Worm (Caenorhabditis elegans) whole organism, young adult: ENCODE data around the gene acer-1.
A peak's percentile ranks its signal among the peaks of the same experiment; 100 is the strongest.

Experiments
- B0336.3 ChIP-seq: fragments of 200-800 bp; sonication (Bioruptor generic); IDR thresholded peaks from 2 replicates; pipeline ENCODE4 v1.3.6; 2022; ENCODE audit warnings: missing genetic modification characterization, missing compliant biosample characterization
- C17E4.6 ChIP-seq: fragments of 200-800 bp; sonication (Bioruptor generic); IDR thresholded peaks from 2 replicates; pipeline ENCODE4 v1.3.6; 2022; ENCODE audit warnings: missing genetic modification reagents, missing genetic modification characterization, missing compliant biosample characterization
- F10E7.11 ChIP-seq: sonication (generic microtip); optimal IDR thresholded peaks from 2 replicates; lab custom pipeline; 2017; ENCODE audit warnings: mild to moderate bottlenecking, missing genetic modification characterization, moderate library complexity, missing compliant biosample characterization
- F49E8.2 ChIP-seq: sonication (generic microtip); optimal IDR thresholded peaks from 3 replicates; lab custom pipeline; 2017; ENCODE audit warnings: missing genetic modification characterization, mild to moderate bottlenecking, missing compliant biosample characterization, antibody characterized with exemption, moderate library complexity; ENCODE audit not compliant: insufficient read depth
- F55B11.4 ChIP-seq: sonication (generic microtip); optimal IDR thresholded peaks from 2 replicates; lab custom pipeline; 2016; ENCODE audit warnings: missing compliant biosample characterization, missing genetic modification characterization, borderline replicate concordance; ENCODE audit not compliant: insufficient read depth
- F57A8.1 ChIP-seq: fragments of 200-800 bp; sonication (Bioruptor generic); optimal IDR thresholded peaks from 2 replicates; lab custom pipeline; 2018; ENCODE audit warnings: mild to moderate bottlenecking, missing genetic modification characterization, moderate library complexity, missing compliant biosample characterization
- K11D2.4 ChIP-seq: fragments of 200-800 bp; sonication (Bioruptor generic); IDR thresholded peaks from 2 replicates; pipeline ENCODE4 v1.3.6; 2022; ENCODE audit warnings: missing genetic modification reagents, missing genetic modification characterization, missing compliant biosample characterization
- T07F8.4 ChIP-seq: sonication (generic microtip); optimal IDR thresholded peaks from 2 replicates; lab custom pipeline; 2016; ENCODE audit warnings: mild to moderate bottlenecking, missing genetic modification characterization, moderate library complexity, missing compliant biosample characterization
- T26A5.8 ChIP-seq: sonication (generic microtip); optimal IDR thresholded peaks from 2 replicates; lab custom pipeline; 2016; ENCODE audit warnings: missing genetic modification characterization, missing compliant biosample characterization
- Y53F4B.3 ChIP-seq: fragments of 200-800 bp; sonication (Bioruptor generic); IDR thresholded peaks from 2 replicates; pipeline ENCODE4 v1.3.6; 2022; ENCODE audit warnings: missing genetic modification reagents, missing genetic modification characterization, missing compliant biosample characterization
- Y53G8AR.9 ChIP-seq: fragments of 200-800 bp; sonication (Bioruptor generic); conservative IDR thresholded peaks from 2 replicates; pipeline ENCODE4 v1.3.6; 2022; ENCODE audit warnings: missing genetic modification reagents, missing genetic modification characterization, missing compliant biosample characterization
- Y95B8A.8 ChIP-seq: fragments of 200-800 bp; sonication (Bioruptor generic); IDR thresholded peaks from 2 replicates; pipeline ENCODE4 v1.3.6; 2022; ENCODE audit warnings: missing genetic modification reagents, missing genetic modification characterization, missing compliant biosample characterization
- akir-1 ChIP-seq: fragments of 200-800 bp; sonication (Bioruptor generic); optimal IDR thresholded peaks from 2 replicates; lab custom pipeline; 2018; ENCODE audit warnings: mild to moderate bottlenecking, missing genetic modification characterization, moderate library complexity, missing compliant biosample characterization
- atf-7 ChIP-seq: sonication (generic microtip); optimal IDR thresholded peaks from 2 replicates; lab custom pipeline; 2017; ENCODE audit warnings: mild to moderate bottlenecking, missing genetic modification characterization, missing compliant biosample characterization
- athp-1 ChIP-seq: sonication (generic microtip); optimal IDR thresholded peaks from 2 replicates; lab custom pipeline; 2017; ENCODE audit warnings: mild to moderate bottlenecking, missing genetic modification characterization, missing compliant biosample characterization
- attf-6 ChIP-seq: fragments of 200-800 bp; sonication (Bioruptor generic); IDR thresholded peaks from 2 replicates; pipeline ENCODE4 v1.3.6; 2022; ENCODE audit warnings: missing genetic modification reagents, missing genetic modification characterization, missing compliant biosample characterization
- cebp-1 ChIP-seq, 2 experiments: fragments of 200-800 bp in 1 of 2; sonication (Bioruptor generic) in 1 of 2; sonication (generic microtip) in 1 of 2; IDR thresholded peaks in 1 of 2; optimal IDR thresholded peaks in 1 of 2; 2 replicates each; pipeline versions ENCODE4 v1.3.6 to Lab custom; 2017 to 2022; ENCODE audit warnings: missing compliant biosample characterization in 2 of 2, missing genetic modification characterization in 2 of 2, mild to moderate bottlenecking in 1 of 2, missing genetic modification reagents in 1 of 2, moderate library complexity in 1 of 2
- ceh-27 ChIP-seq: fragments of 200-800 bp; sonication (Bioruptor generic); optimal IDR thresholded peaks from 2 replicates; lab custom pipeline; 2018; ENCODE audit warnings: mild to moderate bottlenecking, missing genetic modification characterization, moderate library complexity, missing compliant biosample characterization
- ceh-79 ChIP-seq: sonication (generic microtip); optimal IDR thresholded peaks from 2 replicates; lab custom pipeline; 2017; ENCODE audit warnings: mild to moderate bottlenecking, missing genetic modification characterization, missing compliant biosample characterization
- ceh-91 ChIP-seq: fragments of 200-800 bp; sonication (Bioruptor generic); IDR thresholded peaks from 2 replicates; pipeline ENCODE4 v1.3.6; 2022; ENCODE audit warnings: missing genetic modification reagents, missing genetic modification characterization, missing compliant biosample characterization
- die-1 ChIP-seq: sonication (generic microtip); optimal IDR thresholded peaks from 2 replicates; lab custom pipeline; 2016; ENCODE audit warnings: missing genotype, mild to moderate bottlenecking, missing genetic modification characterization, missing compliant biosample characterization
- dpff-1 ChIP-seq: sonication (generic microtip); optimal IDR thresholded peaks from 2 replicates; lab custom pipeline; 2017; ENCODE audit warnings: mild to moderate bottlenecking, missing genetic modification characterization, missing compliant biosample characterization
- efl-1 ChIP-seq: fragments of 150-350 bp; optimal IDR thresholded peaks from 2 replicates; lab custom pipeline; 2014; ENCODE audit warnings: missing biosample characterization, missing genetic modification reagents, missing genetic modification characterization
- egrh-3 ChIP-seq: fragments of 200-800 bp; sonication (Bioruptor generic); IDR thresholded peaks from 2 replicates; pipeline ENCODE4 v1.3.6; 2022; ENCODE audit warnings: missing genetic modification reagents, missing genetic modification characterization, missing compliant biosample characterization
- him-1 ChIP-seq: sonication (generic microtip); optimal IDR thresholded peaks from 2 replicates; lab custom pipeline; 2016; ENCODE audit warnings: missing genotype, missing genetic modification reagents, missing genetic modification characterization, missing compliant biosample characterization
- hlh-12 ChIP-seq: sonication (generic microtip); optimal IDR thresholded peaks from 2 replicates; lab custom pipeline; 2016; ENCODE audit warnings: missing genetic modification characterization, missing compliant biosample characterization
- hlh-26 ChIP-seq: fragments of 200-800 bp; sonication (Bioruptor generic); conservative IDR thresholded peaks from 2 replicates; pipeline ENCODE4 v1.3.6; 2022; ENCODE audit warnings: missing genetic modification reagents, missing genetic modification characterization, missing compliant biosample characterization
- hsf-1 ChIP-seq: fragments of 200-800 bp; sonication (Bioruptor generic); IDR thresholded peaks from 2 replicates; pipeline ENCODE4 v1.3.6; 2022; ENCODE audit warnings: missing genetic modification reagents, missing genetic modification characterization, missing compliant biosample characterization
- let-607 ChIP-seq, 2 experiments: fragments of 200-800 bp in 1 of 2; sonication (Bioruptor generic) in 1 of 2; sonication (generic microtip) in 1 of 2; optimal IDR thresholded peaks; 2 replicates each; lab custom pipeline; 2016 to 2018; ENCODE audit warnings: mild to moderate bottlenecking in 2 of 2, missing compliant biosample characterization in 2 of 2, missing genetic modification characterization in 2 of 2, moderate library complexity in 2 of 2, missing genotype in 1 of 2
- lin-40 ChIP-seq: sonication (generic microtip); optimal IDR thresholded peaks from 2 replicates; lab custom pipeline; 2016; ENCODE audit warnings: missing genetic modification characterization, mild to moderate bottlenecking, missing compliant biosample characterization, missing genotype, missing genetic modification reagents
- lir-1 ChIP-seq: fragments of 200-800 bp; sonication (Bioruptor generic); conservative IDR thresholded peaks from 2 replicates; pipeline ENCODE4 v1.3.6; 2022; ENCODE audit warnings: missing genetic modification reagents, missing genetic modification characterization, missing compliant biosample characterization
- lsl-1 ChIP-seq: fragments of 200-800 bp; sonication (Bioruptor generic); optimal IDR thresholded peaks from 2 replicates; lab custom pipeline; 2018; ENCODE audit warnings: mild to moderate bottlenecking, missing genetic modification characterization, moderate library complexity, missing compliant biosample characterization
- lsy-27 ChIP-seq: sonication (generic microtip); optimal IDR thresholded peaks from 2 replicates; lab custom pipeline; 2017; ENCODE audit warnings: missing genetic modification characterization, mild to moderate bottlenecking, missing compliant biosample characterization, antibody characterized with exemption, missing genotype, borderline replicate concordance; ENCODE audit not compliant: insufficient read depth
- madf-6 ChIP-seq: fragments of 200-800 bp; sonication (Bioruptor generic); IDR thresholded peaks from 2 replicates; pipeline ENCODE4 v1.3.6; 2022; ENCODE audit warnings: missing genetic modification reagents, missing genetic modification characterization, missing compliant biosample characterization
- mxl-1 ChIP-seq: sonication (generic microtip); optimal IDR thresholded peaks from 2 replicates; lab custom pipeline; 2016; ENCODE audit warnings: missing genetic modification characterization, missing compliant biosample characterization
- nfya-1 ChIP-seq: sonication (generic microtip); optimal IDR thresholded peaks from 2 replicates; lab custom pipeline; 2017; ENCODE audit warnings: antibody characterized with exemption, missing compliant biosample characterization, missing genetic modification characterization, borderline replicate concordance; ENCODE audit not compliant: insufficient read depth
- nfya-2 ChIP-seq: fragments of 200-800 bp; sonication (Bioruptor generic); IDR thresholded peaks from 2 replicates; pipeline ENCODE4 v1.3.6; 2022; ENCODE audit warnings: missing genetic modification reagents, missing genetic modification characterization, missing compliant biosample characterization
- nhr-27 ChIP-seq: fragments of 200-800 bp; sonication (Bioruptor generic); optimal IDR thresholded peaks from 2 replicates; lab custom pipeline; 2018; ENCODE audit warnings: mild to moderate bottlenecking, missing genetic modification characterization, moderate library complexity, missing compliant biosample characterization
- rcor-1 ChIP-seq: fragments of 200-800 bp; sonication (Bioruptor generic); IDR thresholded peaks from 2 replicates; pipeline ENCODE4 v1.3.6; 2022; ENCODE audit warnings: missing genetic modification reagents, missing genetic modification characterization, missing compliant biosample characterization
- sea-2 ChIP-seq: fragments of 200-800 bp; sonication (Bioruptor generic); IDR thresholded peaks from 2 replicates; pipeline ENCODE4 v1.3.6; 2022; ENCODE audit warnings: missing genetic modification characterization, missing compliant biosample characterization
- snpc-3.4 ChIP-seq: sonication (generic microtip); optimal IDR thresholded peaks from 2 replicates; lab custom pipeline; 2017; ENCODE audit warnings: missing genetic modification characterization, mild to moderate bottlenecking, missing compliant biosample characterization, antibody characterized with exemption, moderate library complexity, missing genotype, missing genetic modification reagents
- tbp1 ChIP-seq: fragments of 200-800 bp; sonication (Bioruptor generic); optimal IDR thresholded peaks from 2 replicates; lab custom pipeline; 2018; ENCODE audit warnings: mild to moderate bottlenecking, missing genetic modification characterization, missing compliant biosample characterization
- tbx-9 ChIP-seq: sonication (generic microtip); optimal IDR thresholded peaks from 2 replicates; lab custom pipeline; 2016; ENCODE audit warnings: borderline replicate concordance, missing genetic modification characterization, inconsistent platforms, missing compliant biosample characterization
- tlf-1 ChIP-seq: fragments of 200-800 bp; sonication (Bioruptor generic); optimal IDR thresholded peaks from 2 replicates; lab custom pipeline; 2018; ENCODE audit warnings: mild to moderate bottlenecking, missing genetic modification characterization, missing compliant biosample characterization
- xnd-1 ChIP-seq: sonication (generic microtip); optimal IDR thresholded peaks from 2 replicates; lab custom pipeline; 2016; ENCODE audit warnings: missing genotype, missing genetic modification reagents, missing genetic modification characterization, missing compliant biosample characterization
- zim-3 ChIP-seq: sonication (generic microtip); optimal IDR thresholded peaks from 2 replicates; lab custom pipeline; 2017; ENCODE audit warnings: mild to moderate bottlenecking, missing genetic modification characterization, moderate library complexity, missing compliant biosample characterization
- ztf-18 ChIP-seq: sonication (generic microtip); optimal IDR thresholded peaks from 2 replicates; lab custom pipeline; 2016; ENCODE audit warnings: missing genotype, mild to moderate bottlenecking, missing genetic modification characterization, missing compliant biosample characterization
- ztf-25 ChIP-seq: fragments of 200-800 bp; sonication (Bioruptor generic); IDR thresholded peaks from 2 replicates; pipeline ENCODE4 v1.3.6; 2022; ENCODE audit warnings: missing genetic modification reagents, missing genetic modification characterization, missing compliant biosample characterization

acer-1 gene

ce11 chrII:6888211-6888610, 2.0 kb downstream of the acer-1 start (continued):
- peak; percentile 44 for TF ChIP-seq him-1
- peak; percentile 73 for TF ChIP-seq tlf-1 (GFP tag; lab: Kevin White, UChicago)
- no peak for TF ChIP-seq nhr-27 (tag; lab: Kevin White, UChicago)
- no peak for TF ChIP-seq dpff-1 (tag; lab: Kevin White, UChicago)
- no peak for TF ChIP-seq mxl-1 (tag; lab: Kevin White, UChicago)
- TF ChIP-seq hlh-12, result no peak
- no peak for TF ChIP-seq F10E7.11 (tag; lab: Kevin White, UChicago)
- TF ChIP-seq atf-7 (tag; lab: Kevin White, UChicago), result no peak
- TF ChIP-seq snpc-3.4 (tag; lab: Kevin White, UChicago), result no peak
- TF ChIP-seq ztf-25 (GFP tag; lab: Robert Waterston, UW), result no peak
- TF ChIP-seq K11D2.4, result peak; percentile 81
- TF ChIP-seq T26A5.8, result no peak
- TF ChIP-seq rcor-1 (GFP tag; lab: Robert Waterston, UW), result no peak
- TF ChIP-seq akir-1 (GFP tag; lab: Kevin White, UChicago), result no peak
- no peak for TF ChIP-seq madf-6
- peak; percentile 54 for TF ChIP-seq lin-40 (tag; lab: Kevin White, UChicago)
- no peak for TF ChIP-seq F49E8.2 (tag; lab: Kevin White, UChicago)
- no peak for TF ChIP-seq ceh-91
- no peak for TF ChIP-seq T07F8.4 (tag; lab: Kevin White, UChicago)
- no peak for TF ChIP-seq lir-1 (GFP tag; lab: Robert Waterston, UW)
- no peak for TF ChIP-seq sea-2 (GFP tag; lab: Robert Waterston, UW)
- no peak for TF ChIP-seq die-1 (tag; lab: Kevin White, UChicago)
- TF ChIP-seq attf-6 (GFP tag; lab: Robert Waterston, UW), result no peak
- TF ChIP-seq cebp-1 (GFP tag; IDR thresholded peaks at IDR 0.05; lab: Robert Waterston, UW), result 0 out of 2 replicates have a peak, but pooled peaks have one; percentile 45
- peak; percentile 82 for TF ChIP-seq cebp-1 (tag; optimal IDR thresholded peaks at IDR 0.05; lab: Kevin White, UChicago)
- 0 out of 2 replicates have a peak, but pooled peaks have one; percentile 19 for TF ChIP-seq hsf-1
- TF ChIP-seq lsl-1 (GFP tag; lab: Kevin White, UChicago), result no peak
- no peak for TF ChIP-seq zim-3 (tag; lab: Kevin White, UChicago)
- TF ChIP-seq ceh-27 (GFP tag; lab: Kevin White, UChicago), result no peak
- no peak for TF ChIP-seq egrh-3
- no peak for TF ChIP-seq ztf-18 (tag; lab: Kevin White, UChicago)
- peak; percentile 59 for TF ChIP-seq tbp1 (GFP tag; lab: Kevin White, UChicago)
- TF ChIP-seq nfya-1 (tag; lab: Kevin White, UChicago), result no peak
- no peak for TF ChIP-seq tbx-9 (tag; lab: Kevin White, UChicago)
- TF ChIP-seq hlh-26 (GFP tag; lab: Robert Waterston, UW), result no peak
- no peak for TF ChIP-seq C17E4.6 (GFP tag; lab: Robert Waterston, UW)
- no peak for TF ChIP-seq nfya-2 (GFP tag; lab: Robert Waterston, UW)
- peak; percentile 56 for TF ChIP-seq athp-1
- peak in 1 of 2 experiments; percentile 4 for TF ChIP-seq let-607 (tag; optimal IDR thresholded peaks at IDR 0.05; lab: Kevin White, UChicago)
- no peak for TF ChIP-seq ceh-79
- TF ChIP-seq Y95B8A.8 (GFP tag; lab: Robert Waterston, UW), result no peak
- TF ChIP-seq F57A8.1 (GFP tag; lab: Kevin White, UChicago), result no peak
- no peak for TF ChIP-seq xnd-1 (tag; lab: Kevin White, UChicago)
- no peak; the same call in 1 of the 2 replicates for TF ChIP-seq Y53G8AR.9 (GFP tag; lab: Robert Waterston, UW)
- TF ChIP-seq F55B11.4 (tag; lab: Kevin White, UChicago), result no peak
- no peak for TF ChIP-seq efl-1 (GFP tag; lab: Kevin White, UChicago)
- no peak for TF ChIP-seq Y53F4B.3 (GFP tag; lab: Robert Waterston, UW)
- TF ChIP-seq B0336.3 (GFP tag; lab: Robert Waterston, UW), result peak; percentile 53; the same call in 1 of the 2 replicates
- no peak for TF ChIP-seq lsy-27 (tag; lab: Kevin White, UChicago)
